Worm (Caenorhabditis elegans) whole organism, L3 larva: ENCODE data around the gene oma-2.

Experiments used
- ama-1 ChIP-seq: fragments of 150-350 bp; optimal IDR thresholded peaks from 2 replicates; lab custom pipeline; 2018
- ceh-16 ChIP-seq: sonication (generic microtip); optimal IDR thresholded peaks from 2 replicates; lab custom pipeline; 2017; ENCODE audit warnings: missing biosample characterization, missing genetic modification characterization
- ceh-82 ChIP-seq: fragments of 150-350 bp; optimal IDR thresholded peaks from 2 replicates; lab custom pipeline; 2014; ENCODE audit warnings: missing biosample characterization, missing genetic modification characterization
- ceh-9 ChIP-seq: sonication (generic microtip); optimal IDR thresholded peaks from 2 replicates; lab custom pipeline; 2018; ENCODE audit warnings: missing biosample characterization, missing genetic modification characterization
- daf-12 ChIP-seq: fragments of 150-350 bp; optimal IDR thresholded peaks from 2 replicates; lab custom pipeline; 2014; ENCODE audit warnings: missing biosample characterization, missing genetic modification reagents, missing genetic modification characterization
- egl-27 ChIP-seq: sonication (generic microtip); optimal IDR thresholded peaks from 4 replicates; lab custom pipeline; 2017; ENCODE audit warnings: missing biosample characterization, missing genetic modification reagents, missing genetic modification characterization
- egl-5 ChIP-seq: fragments of 150-350 bp; optimal IDR thresholded peaks from 2 replicates; lab custom pipeline; 2017; ENCODE audit warnings: missing biosample characterization, missing genetic modification reagents, missing genetic modification characterization, inconsistent platforms
- elt-1 ChIP-seq: fragments of 150-350 bp; optimal IDR thresholded peaks from 2 replicates; lab custom pipeline; 2014; ENCODE audit warnings: missing biosample characterization, missing genetic modification characterization
- elt-2 ChIP-seq: sonication (generic microtip); optimal IDR thresholded peaks from 2 replicates; lab custom pipeline; 2016; ENCODE audit warnings: missing genetic modification reagents, mild to moderate bottlenecking, missing genetic modification characterization, missing compliant biosample characterization
- eor-1 ChIP-seq, 2 experiments: fragments of 150-350 bp; optimal IDR thresholded peaks; 2 replicates each; lab custom pipeline; 2014 to 2018; ENCODE audit warnings: missing biosample characterization in 2 of 2, missing genetic modification characterization in 2 of 2
- fkh-10 ChIP-seq: sonication (generic microtip); optimal IDR thresholded peaks from 2 replicates; lab custom pipeline; 2017; ENCODE audit warnings: missing biosample characterization, missing genetic modification reagents, missing genetic modification characterization
- fkh-2 ChIP-seq: fragments of 150-350 bp; optimal IDR thresholded peaks from 2 replicates; lab custom pipeline; 2014; ENCODE audit warnings: missing biosample characterization, missing genetic modification reagents, missing genetic modification characterization
- fos-1 ChIP-seq: fragments of 150-350 bp; optimal IDR thresholded peaks from 2 replicates; lab custom pipeline; 2014; ENCODE audit warnings: missing biosample characterization, missing genetic modification characterization
- hmg-11 ChIP-seq: sonication (generic microtip); optimal IDR thresholded peaks from 2 replicates; lab custom pipeline; 2016; ENCODE audit warnings: missing genetic modification characterization, missing compliant biosample characterization
- jun-1 ChIP-seq: fragments of 150-350 bp; optimal IDR thresholded peaks from 2 replicates; lab custom pipeline; 2014; ENCODE audit warnings: missing biosample characterization, missing genetic modification reagents, missing genetic modification characterization
- lin-15B ChIP-seq: fragments of 150-350 bp; optimal IDR thresholded peaks from 2 replicates; lab custom pipeline; 2014; ENCODE audit warnings: missing biosample characterization, missing genetic modification characterization
- lsy-12 ChIP-seq: sonication (generic microtip); optimal IDR thresholded peaks from 2 replicates; lab custom pipeline; 2016; ENCODE audit warnings: mild to moderate bottlenecking, missing genetic modification characterization, missing compliant biosample characterization
- mdl-1 ChIP-seq: fragments of 150-350 bp; optimal IDR thresholded peaks from 2 replicates; lab custom pipeline; 2014; ENCODE audit warnings: missing biosample characterization, missing genetic modification characterization
- nfya-1 ChIP-seq: sonication (generic microtip); optimal IDR thresholded peaks from 2 replicates; lab custom pipeline; 2017; ENCODE audit warnings: missing genetic modification characterization, mild to moderate bottlenecking, missing compliant biosample characterization, antibody characterized with exemption, moderate library complexity; ENCODE audit not compliant: insufficient read depth
- nhr-11 ChIP-seq: fragments of 150-350 bp; optimal IDR thresholded peaks from 2 replicates; lab custom pipeline; 2014; ENCODE audit warnings: missing biosample characterization, missing genetic modification characterization
- nhr-12 ChIP-seq: fragments of 150-350 bp; optimal IDR thresholded peaks from 2 replicates; lab custom pipeline; 2014; ENCODE audit warnings: missing biosample characterization, missing genetic modification characterization
- nhr-23 ChIP-seq: fragments of 150-350 bp; optimal IDR thresholded peaks from 2 replicates; lab custom pipeline; 2014; ENCODE audit warnings: missing biosample characterization, missing genetic modification reagents, missing genetic modification characterization
- nhr-237 ChIP-seq: fragments of 150-350 bp; optimal IDR thresholded peaks from 2 replicates; lab custom pipeline; 2014; ENCODE audit warnings: missing biosample characterization, missing genetic modification characterization
- nhr-25 ChIP-seq: sonication (generic microtip); optimal IDR thresholded peaks from 2 replicates; lab custom pipeline; 2017; ENCODE audit warnings: missing biosample characterization, missing genetic modification characterization
- nhr-28 ChIP-seq: fragments of 150-350 bp; optimal IDR thresholded peaks from 2 replicates; lab custom pipeline; 2014; ENCODE audit warnings: missing biosample characterization, missing genetic modification characterization
- nhr-43 ChIP-seq: sonication (generic microtip); optimal IDR thresholded peaks from 2 replicates; lab custom pipeline; 2016; ENCODE audit warnings: mild to moderate bottlenecking, missing genetic modification characterization, missing compliant biosample characterization; ENCODE audit not compliant: poor library complexity, severe bottlenecking
- nhr-67 ChIP-seq: fragments of 150-350 bp; optimal IDR thresholded peaks from 2 replicates; lab custom pipeline; 2014; ENCODE audit warnings: missing biosample characterization, missing genetic modification characterization
- nhr-76 ChIP-seq: fragments of 150-350 bp; sonication (generic microtip); optimal IDR thresholded peaks from 5 replicates; lab custom pipeline; 2014; ENCODE audit warnings: missing biosample characterization, missing genetic modification characterization
- pqm-1 ChIP-seq: fragments of 150-350 bp; optimal IDR thresholded peaks from 2 replicates; lab custom pipeline; 2017; ENCODE audit warnings: missing biosample characterization, missing genetic modification characterization, inconsistent platforms
- skn-1 ChIP-seq: fragments of 150-350 bp; optimal IDR thresholded peaks from 2 replicates; lab custom pipeline; 2014; ENCODE audit warnings: missing biosample characterization, missing genetic modification characterization
- tbx-2 ChIP-seq: sonication (generic microtip); optimal IDR thresholded peaks from 2 replicates; lab custom pipeline; 2016; ENCODE audit warnings: mild to moderate bottlenecking, missing genetic modification characterization, missing compliant biosample characterization
- unc-62 ChIP-seq: fragments of 150-350 bp; sonication (generic microtip); optimal IDR thresholded peaks from 4 replicates; lab custom pipeline; 2014; ENCODE audit warnings: missing biosample characterization, missing genetic modification reagents, missing genetic modification characterization
- zag-1 ChIP-seq: fragments of 150-350 bp; optimal IDR thresholded peaks from 2 replicates; lab custom pipeline; 2014; ENCODE audit warnings: missing biosample characterization, missing genetic modification characterization
- ztf-11 ChIP-seq: fragments of 150-350 bp; optimal IDR thresholded peaks from 2 replicates; lab custom pipeline; 2014; ENCODE audit warnings: missing biosample characterization, missing genetic modification characterization

oma-2 gene

DNA sequence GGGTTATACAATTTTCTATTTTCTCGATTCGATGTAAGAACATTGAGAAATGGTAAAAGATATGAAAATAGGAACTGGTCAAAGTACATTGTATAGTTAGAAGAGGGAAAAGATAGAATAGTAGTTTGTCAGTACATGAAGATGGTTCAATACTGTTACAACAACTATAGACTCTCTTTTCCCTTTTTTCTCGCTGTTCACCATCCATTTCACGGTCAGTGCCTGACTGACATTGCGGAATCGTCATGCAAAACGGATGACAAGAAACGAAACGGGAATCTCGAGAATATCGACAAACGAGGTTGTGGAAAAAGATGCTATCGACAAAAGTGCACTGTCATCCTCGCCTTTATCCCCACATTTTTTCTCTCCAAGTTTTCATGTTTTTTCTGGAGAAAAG, 14.4 kb downstream of the oma-2 start:
- TF ChIP-seq pqm-1 (tag; lab: Kevin White, UChicago) (no peak), nhr-25 (tag; lab: Kevin White, UChicago) (peak; percentile 64), nhr-23 (peak; percentile 48), nhr-11 (no peak), elt-2 (tag; lab: Kevin White, UChicago) (no peak), nhr-28 (no peak), ceh-9 (no peak), nhr-76 (tag; lab: Kevin White, UChicago) (no peak), nfya-1 (no peak)

DNA sequence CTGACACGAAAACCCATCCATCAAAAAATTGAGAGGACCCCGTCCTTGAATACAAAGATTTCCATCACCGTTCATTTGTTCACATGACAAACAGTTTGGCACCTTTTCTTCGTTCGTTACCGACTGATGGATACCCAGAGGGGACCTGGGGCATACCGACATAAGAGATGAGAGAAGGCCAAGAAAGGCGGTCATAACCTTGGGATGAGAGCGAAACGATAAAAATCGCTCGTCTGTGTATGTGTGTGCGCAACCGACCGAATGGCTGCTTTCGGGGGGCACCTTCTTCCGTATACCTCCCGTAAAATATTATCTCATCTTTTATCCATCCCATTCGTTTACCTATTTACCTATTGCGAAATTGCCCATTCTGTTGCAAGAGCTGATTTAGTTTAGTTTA, 15.7 kb downstream of the oma-2 start:
- TF ChIP-seq fkh-10 (GFP tag; lab: Kevin White, UChicago) (no peak), nhr-23 (peak; percentile 45), hmg-11 (tag; lab: Kevin White, UChicago) (no peak), nhr-25 (tag; lab: Kevin White, UChicago) (peak; percentile 66), ceh-82 (tag; lab: Kevin White, UChicago) (no peak), elt-1 (tag; lab: Kevin White, UChicago) (peak; percentile 35)
- TF ChIP-seq, all 47 proteins: peak for 3

DNA sequence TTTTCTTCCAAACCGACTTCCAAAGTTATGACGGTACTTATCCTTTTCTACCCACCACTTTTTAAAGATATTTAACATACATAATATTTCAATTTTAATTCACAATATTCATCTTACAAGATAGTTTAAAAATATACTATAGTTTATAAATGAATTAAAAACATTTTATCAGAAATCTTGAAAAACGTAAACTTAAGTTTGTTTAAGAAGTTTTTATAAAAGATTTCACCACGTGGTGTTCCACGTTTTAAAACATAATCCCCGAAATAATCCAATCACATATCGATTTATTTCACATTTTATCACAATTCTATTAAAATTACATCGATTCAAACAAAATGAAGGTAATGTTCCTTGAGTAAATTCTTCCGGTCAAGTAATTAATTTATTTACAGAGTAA, 17.5 kb downstream of the oma-2 start, which contains the start of gene ZC513.3:
ZC513.3 (plus strand) TSS at position 301 of the 400 bp plus-strand sequence.
- TF ChIP-seq unc-62 (GFP tag; lab: Kevin White, UChicago) (no peak), ztf-11 (no peak), egl-27 (no peak), fkh-2 (tag; lab: Kevin White, UChicago) (no peak), ceh-9 (no peak), skn-1 (tag; lab: Kevin White, UChicago) (no peak), nhr-237 (tag; lab: Kevin White, UChicago) (no peak), lsy-12 (tag; lab: Kevin White, UChicago) (no peak), fos-1 (tag; lab: Kevin White, UChicago) (no peak), tbx-2 (tag; lab: Kevin White, UChicago) (no peak), mdl-1 (tag; lab: Kevin White, UChicago) (no peak), ceh-82 (tag; lab: Kevin White, UChicago) (no peak), daf-12 (tag; lab: Kevin White, UChicago) (no peak), ama-1 (no peak)
- TF ChIP-seq, all 47 proteins: peak for 0

DNA sequence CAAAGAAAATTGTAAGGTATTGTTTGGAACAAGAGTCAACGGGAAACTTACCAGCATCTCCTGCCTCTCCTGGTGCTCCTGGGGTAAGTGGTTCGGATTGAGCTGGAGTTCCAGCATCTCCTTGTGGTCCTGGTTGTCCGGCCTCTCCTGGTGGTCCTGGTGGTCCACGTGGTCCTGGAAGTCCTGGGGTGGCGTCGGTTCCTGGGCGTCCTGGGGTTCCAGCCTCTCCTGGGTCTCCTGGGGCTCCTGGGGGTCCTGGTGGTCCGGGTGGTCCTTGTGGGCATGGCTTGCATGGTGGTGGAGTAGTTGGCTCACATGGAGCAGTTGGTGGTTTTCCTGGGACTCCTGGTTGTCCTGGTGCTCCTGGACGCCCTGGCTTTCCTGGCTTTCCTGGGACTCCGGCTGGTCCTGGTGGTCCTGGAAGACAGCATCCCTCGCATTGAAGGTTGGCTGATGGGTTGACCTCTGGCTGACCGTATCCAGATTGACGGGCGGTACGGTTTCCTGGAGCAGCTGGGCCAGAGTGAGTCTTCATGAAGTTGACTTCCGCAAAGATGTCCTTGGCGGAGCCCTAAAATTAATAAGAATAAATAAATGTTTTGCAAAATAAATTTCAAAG, 20.9 kb downstream of the oma-2 start:
- TF ChIP-seq nhr-28 (no peak), mdl-1 (tag; lab: Kevin White, UChicago) (no peak), nhr-25 (tag; lab: Kevin White, UChicago) (no peak), zag-1 (tag; lab: Kevin White, UChicago) (no peak), nhr-12 (tag; lab: Kevin White, UChicago) (no peak), ceh-9 (no peak)

DNA sequence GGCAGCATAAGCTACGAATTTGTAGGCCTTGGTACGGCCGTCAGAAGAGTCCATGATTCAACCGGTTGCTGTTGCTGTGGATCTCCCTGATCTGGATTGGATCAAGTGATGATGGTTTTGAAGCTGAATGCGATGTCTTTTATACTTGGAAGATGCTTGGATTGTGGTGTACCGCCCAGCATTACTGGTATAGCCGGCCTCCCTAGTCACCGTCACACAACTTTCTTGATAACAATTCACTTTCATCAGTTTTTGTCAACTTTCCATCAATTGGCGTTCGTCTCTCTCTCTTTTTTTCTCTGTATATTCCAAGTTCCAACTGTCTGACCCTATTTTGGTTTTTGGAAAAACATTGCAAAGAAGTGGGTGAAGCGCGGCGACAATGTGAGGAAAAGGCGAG, 21.6 kb downstream of the oma-2 start, which contains the start of gene col-43:
col-43 (minus strand) TSS at position 101 of the 400 bp plus-strand sequence.
- TF ChIP-seq nhr-28 (no peak), nhr-43 (tag; lab: Kevin White, UChicago) (no peak), eor-1 (tag; optimal IDR thresholded peaks at IDR 0.05; lab: Kevin White, UChicago) (no peak), daf-12 (tag; lab: Kevin White, UChicago) (no peak), egl-5 (tag; lab: Kevin White, UChicago) (no peak), ceh-9 (no peak), unc-62 (GFP tag; lab: Kevin White, UChicago) (no peak), ceh-82 (tag; lab: Kevin White, UChicago) (no peak), lin-15B (tag; lab: Kevin White, UChicago) (no peak), lsy-12 (tag; lab: Kevin White, UChicago) (no peak), nhr-25 (tag; lab: Kevin White, UChicago) (no peak)

DNA sequence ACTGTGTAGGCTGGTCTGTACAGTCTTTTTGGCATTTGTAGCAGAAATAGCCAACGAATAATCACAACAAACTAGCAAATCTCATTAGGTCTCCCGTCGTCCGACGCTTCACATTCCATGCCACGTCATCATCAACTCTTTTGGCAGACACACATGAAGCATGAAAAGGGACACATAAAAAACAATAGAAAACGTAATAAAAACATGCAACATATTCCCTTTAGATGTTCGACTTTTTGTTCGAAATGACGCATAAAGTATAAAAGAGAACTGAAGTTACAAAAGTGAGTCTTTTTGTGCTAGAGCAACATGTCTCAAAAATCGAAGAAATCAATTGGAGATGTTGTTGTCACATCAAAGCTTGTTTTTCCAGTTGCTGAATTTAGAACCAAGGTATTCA, 22.6 kb downstream of the oma-2 start, which contains the start of gene sth-1:
sth-1 (plus strand) TSS at position 301 of the 400 bp plus-strand sequence.
- TF ChIP-seq nhr-23: no peak
- no peak for TF ChIP-seq elt-2 (tag; lab: Kevin White, UChicago)
- no peak for TF ChIP-seq elt-1 (tag; lab: Kevin White, UChicago)
- TF ChIP-seq nhr-67: no peak
- no peak for TF ChIP-seq skn-1 (tag; lab: Kevin White, UChicago)
- TF ChIP-seq lsy-12 (tag; lab: Kevin White, UChicago): no peak
- TF ChIP-seq nhr-25 (tag; lab: Kevin White, UChicago): no peak
- TF ChIP-seq jun-1 (tag; lab: Kevin White, UChicago): no peak
- no peak for TF ChIP-seq lin-15B (tag; lab: Kevin White, UChicago)
- TF ChIP-seq egl-5 (tag; lab: Kevin White, UChicago): no peak
- TF ChIP-seq ceh-16 (tag; lab: Kevin White, UChicago): no peak
